Worm (Caenorhabditis elegans): ENCODE measurements around the gene moma-1.
A peak's percentile ranks its signal among the peaks of the same experiment; 100 is the strongest.

The moma-1 gene

ce11 chrIII:811544-811943 lies 40.7 kb downstream of the moma-1 start, which contains the start of gene daf-7:
Gene daf-7 (plus strand): TSS chrIII:811844.
- TF ChIP-seq lin-13 (GFP tag; optimal IDR thresholded peaks at IDR 0.05) (no peak), ceh-90 (tag; optimal IDR thresholded peaks at IDR 0.05) (no peak), snu-23 (GFP tag; optimal IDR thresholded peaks at IDR 0.05) (no peak), nhr-47 (tag; optimal IDR thresholded peaks at IDR 0.05) (no peak), xbp-1 (tag; optimal IDR thresholded peaks at IDR 0.05) (no peak), nhr-77 (tag; optimal IDR thresholded peaks at IDR 0.05) (no peak), egl-27 (tag; optimal IDR thresholded peaks at IDR 0.05) (no peak), lin-39 (tag; optimal IDR thresholded peaks at IDR 0.05) (no peak), ztf-4 (tag; optimal IDR thresholded peaks at IDR 0.05) (no peak), fkh-10 (GFP tag; optimal IDR thresholded peaks at IDR 0.05) (no peak), nhr-12 (tag; optimal IDR thresholded peaks at IDR 0.05) (no peak)

- no peak for TF ChIP-seq F16B12.6 (tag; optimal IDR thresholded peaks at IDR 0.05)
- TF ChIP-seq ceh-8 (GFP tag; optimal IDR thresholded peaks at IDR 0.05): peak; percentile 80
- peak; percentile 23 for TF ChIP-seq fkh-8 (tag; optimal IDR thresholded peaks at IDR 0.05)
- TF ChIP-seq vab-15 (tag; optimal IDR thresholded peaks at IDR 0.05): no peak
- TF ChIP-seq lin-14 (GFP tag; optimal IDR thresholded peaks at IDR 0.05): no peak
- no peak for TF ChIP-seq unc-98 (GFP tag; IDR thresholded peaks at IDR 0.05)
- no peak for TF ChIP-seq lin-39 (tag; optimal IDR thresholded peaks at IDR 0.05)
- TF ChIP-seq unc-130 (tag; optimal IDR thresholded peaks at IDR 0.05): no peak
- TF ChIP-seq tlp-1 (tag; optimal IDR thresholded peaks at IDR 0.05): no peak
- TF ChIP-seq Y116A8C.19 (tag; optimal IDR thresholded peaks at IDR 0.05; ENCODE audit: borderline replicate concordance): no peak
- no peak for TF ChIP-seq zip-4 (GFP tag; optimal IDR thresholded peaks at IDR 0.05)
- TF ChIP-seq fkh-10 (GFP tag; optimal IDR thresholded peaks at IDR 0.05): peak; percentile 9
- TF ChIP-seq ets-5 (GFP tag; IDR thresholded peaks at IDR 0.05): no peak
- TF ChIP-seq ceh-63 (GFP tag; optimal IDR thresholded peaks at IDR 0.05): no peak
- no peak for TF ChIP-seq pqm-1 (tag; optimal IDR thresholded peaks at IDR 0.05)
- TF ChIP-seq rnt-1 (tag; optimal IDR thresholded peaks at IDR 0.05): no peak
- no peak for TF ChIP-seq C34B4.2 (tag; optimal IDR thresholded peaks at IDR 0.05)
- peak; percentile 22 for TF ChIP-seq nhr-47 (tag; optimal IDR thresholded peaks at IDR 0.05)
- no peak for TF ChIP-seq nhr-237 (tag; optimal IDR thresholded peaks at IDR 0.05)
- no peak for TF ChIP-seq swsn-7 (tag; optimal IDR thresholded peaks at IDR 0.05)
- no peak for TF ChIP-seq nhr-84 (tag; optimal IDR thresholded peaks at IDR 0.05)
- TF ChIP-seq sptf-1 (tag; optimal IDR thresholded peaks at IDR 0.05): no peak
- no peak for TF ChIP-seq snpc-4 (tag; optimal IDR thresholded peaks at IDR 0.05)
- peak; percentile 52 for TF ChIP-seq nhr-71 (tag; optimal IDR thresholded peaks at IDR 0.05)
Measured at ce11 chrIII:802041-802440, 50.2 kb downstream of the moma-1 start.
